Fruit fly (Drosophila melanogaster) whole organism, embryonic: ENCODE data around the gene CG31677.

Experiments
- Adf1 ChIP-seq: fragments of 200-800 bp; sonication (Bioruptor generic); IDR thresholded peaks from 2 replicates; pipeline ENCODE4 v1.3.6; 2022; ENCODE audit warnings: missing biosample characterization, missing genetic modification characterization
- Antp ChIP-seq: fragments of 200-800 bp; sonication (Bioruptor generic); optimal IDR thresholded peaks from 3 replicates; lab custom pipeline; 2016; ENCODE audit warnings: missing biosample characterization, missing genetic modification characterization
- Atf6 ChIP-seq: fragments of 200-800 bp; sonication (Bioruptor generic); IDR thresholded peaks from 2 replicates; pipeline ENCODE4 v1.3.6; 2022; ENCODE audit warnings: missing biosample characterization, missing genetic modification characterization
- Awh ChIP-seq: fragments of 200-800 bp; sonication (Bioruptor generic); IDR thresholded peaks from 2 replicates; pipeline ENCODE4, ENCODE4 v1.3.6; 2022; ENCODE audit warnings: missing biosample characterization, missing genetic modification characterization
- CG10431 ChIP-seq: fragments of 200-800 bp; sonication (Bioruptor generic); optimal IDR thresholded peaks from 3 replicates; lab custom pipeline; 2018; ENCODE audit warnings: missing biosample characterization, mild to moderate bottlenecking, missing genetic modification characterization
- CG10959 ChIP-seq: fragments of 200-800 bp; sonication (Bioruptor generic); IDR thresholded peaks from 2 replicates; pipeline ENCODE4 v1.3.6; 2022; ENCODE audit warnings: missing biosample characterization, missing genetic modification characterization
- CG11085 ChIP-seq: fragments of 200-800 bp; sonication (Bioruptor generic); IDR thresholded peaks from 2 replicates; pipeline ENCODE4 v1.3.6; 2022; ENCODE audit warnings: missing biosample characterization, missing genetic modification characterization
- CG11093 ChIP-seq: fragments of 200-800 bp; sonication (Bioruptor generic); IDR thresholded peaks from 3 replicates; pipeline ENCODE4 v1.3.6; 2022; ENCODE audit warnings: missing biosample characterization, missing genetic modification characterization
- CG11695 ChIP-seq: fragments of 200-800 bp; sonication (Bioruptor generic); IDR thresholded peaks from 3 replicates; pipeline ENCODE4 v1.3.6; 2022; ENCODE audit warnings: missing biosample characterization, missing genetic modification characterization
- CG1233 ChIP-seq: fragments of 200-800 bp; sonication (Bioruptor generic); optimal IDR thresholded peaks from 4 replicates; lab custom pipeline; 2018; ENCODE audit warnings: missing biosample characterization, mild to moderate bottlenecking, missing genetic modification characterization
- CG12744 ChIP-seq: fragments of 200-800 bp; sonication (Bioruptor generic); optimal IDR thresholded peaks from 2 replicates; lab custom pipeline; 2016; ENCODE audit warnings: missing biosample characterization, missing genetic modification characterization
- CG14014 ChIP-seq: fragments of 200-800 bp; sonication (Bioruptor generic); IDR thresholded peaks from 2 replicates; pipeline ENCODE4 v1.3.6; 2022; ENCODE audit warnings: missing biosample characterization, missing genetic modification characterization
- CG14710 ChIP-seq: fragments of 200-800 bp; sonication (Bioruptor generic); optimal IDR thresholded peaks from 3 replicates; lab custom pipeline; 2019; ENCODE audit warnings: missing biosample characterization, mild to moderate bottlenecking, missing genetic modification characterization, moderate library complexity
- CG15269 ChIP-seq: fragments of 200-800 bp; sonication (Bioruptor generic); optimal IDR thresholded peaks from 2 replicates; lab custom pipeline; 2018; ENCODE audit warnings: missing biosample characterization, mild to moderate bottlenecking, missing genetic modification characterization, moderate library complexity
- CG15479 ChIP-seq: fragments of 200-800 bp; sonication (Bioruptor generic); optimal IDR thresholded peaks from 3 replicates; lab custom pipeline; 2019; ENCODE audit warnings: missing biosample characterization, mild to moderate bottlenecking, missing genetic modification characterization, moderate library complexity
- CG17829 ChIP-seq: fragments of 200-800 bp; optimal IDR thresholded peaks from 2 replicates; lab custom pipeline; 2019; ENCODE audit warnings: missing biosample characterization, mild to moderate bottlenecking, missing genetic modification characterization, moderate library complexity
- CG2712 ChIP-seq: fragments of 200-800 bp; optimal IDR thresholded peaks from 3 replicates; lab custom pipeline; 2019; ENCODE audit warnings: missing biosample characterization, mild to moderate bottlenecking, missing genetic modification characterization, moderate library complexity
- CG31441 ChIP-seq: fragments of 200-800 bp; sonication (Bioruptor generic); IDR thresholded peaks from 2 replicates; pipeline ENCODE4 v1.3.6; 2022; ENCODE audit warnings: missing biosample characterization, missing genetic modification characterization
- CG32532 ChIP-seq: fragments of 200-800 bp; sonication (Bioruptor generic); IDR thresholded peaks from 2 replicates; pipeline ENCODE4 v1.3.6; 2022; ENCODE audit warnings: missing biosample characterization, missing genetic modification characterization
- CG3847 ChIP-seq: fragments of 200-800 bp; sonication (Bioruptor generic); IDR thresholded peaks from 2 replicates; pipeline ENCODE4 v1.3.6; 2022; ENCODE audit warnings: missing biosample characterization, missing genetic modification characterization
- CG6175 ChIP-seq: fragments of 200-800 bp; sonication (Bioruptor generic); IDR thresholded peaks from 3 replicates; pipeline ENCODE4 v1.3.6; 2022; ENCODE audit warnings: missing biosample characterization, missing genetic modification characterization
- CG7271 ChIP-seq: fragments of 200-800 bp; sonication (Bioruptor generic); optimal IDR thresholded peaks from 2 replicates; lab custom pipeline; 2018; ENCODE audit warnings: missing biosample characterization, mild to moderate bottlenecking, missing genetic modification characterization, moderate library complexity
- CG7745 ChIP-seq: fragments of 200-800 bp; sonication (Bioruptor generic); optimal IDR thresholded peaks from 2 replicates; lab custom pipeline; 2018; ENCODE audit warnings: missing biosample characterization, mild to moderate bottlenecking, missing genetic modification characterization, moderate library complexity
- CG9797 ChIP-seq: fragments of 200-800 bp; sonication (Bioruptor generic); optimal IDR thresholded peaks from 3 replicates; lab custom pipeline; 2018; ENCODE audit warnings: missing biosample characterization, mild to moderate bottlenecking, missing genetic modification characterization
- CG9932 ChIP-seq: fragments of 200-800 bp; sonication (Bioruptor generic); IDR thresholded peaks from 2 replicates; pipeline ENCODE4 v1.3.6; 2022; ENCODE audit warnings: missing biosample characterization, missing genetic modification characterization
- Dip3 ChIP-seq: fragments of 200-800 bp; sonication (Bioruptor generic); optimal IDR thresholded peaks from 3 replicates; lab custom pipeline; 2016; ENCODE audit warnings: missing biosample characterization, missing genetic modification characterization
- Drgx ChIP-seq: fragments of 200-800 bp; sonication (Bioruptor generic); IDR thresholded peaks from 2 replicates; pipeline ENCODE4 v1.3.6; 2022; ENCODE audit warnings: missing biosample characterization, missing genetic modification characterization
- Fer3 ChIP-seq: fragments of 200-800 bp; sonication (Bioruptor generic); optimal IDR thresholded peaks from 2 replicates; lab custom pipeline; 2018; ENCODE audit warnings: missing biosample characterization, mild to moderate bottlenecking, missing genetic modification characterization, moderate library complexity
- Gug ChIP-seq: fragments of 200-800 bp; sonication (Bioruptor generic); IDR thresholded peaks from 4 replicates; pipeline ENCODE4 v1.3.6; 2022; ENCODE audit warnings: missing biosample characterization, missing genetic modification characterization
- Hr51 ChIP-seq, 2 experiments: fragments of 200-800 bp; sonication (Bioruptor generic); optimal IDR thresholded peaks; 2 replicates in 1 of 2; 3 replicates in 1 of 2; lab custom pipeline; 2016 to 2018; ENCODE audit warnings: missing biosample characterization in 2 of 2, missing genetic modification characterization in 2 of 2, mild to moderate bottlenecking in 1 of 2, moderate library complexity in 1 of 2
- MESR4 ChIP-seq: fragments of 200-800 bp; sonication (Bioruptor generic); optimal IDR thresholded peaks from 2 replicates; lab custom pipeline; 2018; ENCODE audit warnings: missing biosample characterization, mild to moderate bottlenecking, missing genetic modification characterization, moderate library complexity
- Mad ChIP-seq: fragments of 200-800 bp; sonication (Bioruptor generic); optimal IDR thresholded peaks from 2 replicates; lab custom pipeline; 2016; ENCODE audit warnings: missing biosample characterization, missing genetic modification characterization
- Myb ChIP-seq: fragments of 200-800 bp; sonication (Bioruptor generic); optimal IDR thresholded peaks from 2 replicates; lab custom pipeline; 2016; ENCODE audit warnings: missing biosample characterization, missing genetic modification characterization
- Pdp1 ChIP-seq, 2 experiments: fragments of 200-800 bp; sonication (Bioruptor generic); optimal IDR thresholded peaks; 3 replicates each; lab custom pipeline; 2016; ENCODE audit warnings: missing biosample characterization in 2 of 2, missing genetic modification characterization in 2 of 2, mild to moderate bottlenecking in 1 of 2, moderate library complexity in 1 of 2
- Scr ChIP-seq: fragments of 200-800 bp; sonication (Bioruptor generic); IDR thresholded peaks from 2 replicates; pipeline ENCODE4 v1.3.6; 2022; ENCODE audit warnings: missing biosample characterization, missing genetic modification characterization; ENCODE audit not compliant: partially characterized antibody
- Tbp ChIP-seq: fragments of >200 bp; optimal IDR thresholded peaks from 2 replicates; lab custom pipeline; 2018; ENCODE audit warnings: missing biosample characterization, missing genetic modification characterization
- Xrp1 ChIP-seq: fragments of 200-800 bp; sonication (Bioruptor generic); IDR thresholded peaks from 2 replicates; pipeline ENCODE4 v1.3.6; 2022; ENCODE audit warnings: missing biosample characterization, missing genetic modification characterization
- ci ChIP-seq: fragments of 200-800 bp; sonication (Bioruptor generic); IDR thresholded peaks from 3 replicates; pipeline ENCODE4 v1.3.6; 2022; ENCODE audit warnings: missing biosample characterization, missing genetic modification characterization
- da ChIP-seq: fragments of 200-800 bp; sonication (Bioruptor generic); optimal IDR thresholded peaks from 2 replicates; lab custom pipeline; 2016; ENCODE audit warnings: missing biosample characterization, missing genetic modification characterization
- dm ChIP-seq: fragments of 200-800 bp; sonication (Bioruptor generic); optimal IDR thresholded peaks from 3 replicates; lab custom pipeline; 2016; ENCODE audit warnings: missing biosample characterization, missing genetic modification characterization
- exex ChIP-seq: fragments of 200-800 bp; sonication (Bioruptor generic); optimal IDR thresholded peaks from 4 replicates; lab custom pipeline; 2018; ENCODE audit warnings: missing biosample characterization, mild to moderate bottlenecking, missing genetic modification characterization, moderate library complexity
- mld ChIP-seq: fragments of 200-800 bp; sonication (Bioruptor generic); IDR thresholded peaks from 3 replicates; pipeline ENCODE4 v1.3.6; 2022; ENCODE audit warnings: missing biosample characterization, missing genetic modification characterization; ENCODE audit not compliant: partially characterized antibody
- nom ChIP-seq: fragments of 200-800 bp; sonication (Bioruptor generic); optimal IDR thresholded peaks from 2 replicates; lab custom pipeline; 2017; ENCODE audit warnings: missing biosample characterization, missing genetic modification characterization, mild to moderate bottlenecking, moderate library complexity, missing genetic modification reagents
- odd ChIP-seq: fragments of 200-800 bp; sonication (Bioruptor generic); optimal IDR thresholded peaks from 2 replicates; lab custom pipeline; 2017; ENCODE audit warnings: missing biosample characterization, mild to moderate bottlenecking, missing genetic modification characterization
- pho ChIP-seq: fragments of 200-800 bp; sonication (Bioruptor generic); optimal IDR thresholded peaks from 2 replicates; lab custom pipeline; 2016; ENCODE audit warnings: missing biosample characterization, missing genetic modification characterization
- sens-2 ChIP-seq: fragments of 200-800 bp; sonication (Bioruptor generic); IDR thresholded peaks from 2 replicates; pipeline ENCODE4 v1.3.6; 2022; ENCODE audit warnings: missing biosample characterization, missing genetic modification characterization
- sna ChIP-seq: fragments of 200-800 bp; sonication (Bioruptor generic); IDR thresholded peaks from 2 replicates; pipeline ENCODE4 v1.3.6; 2022; ENCODE audit warnings: missing biosample characterization, missing genetic modification characterization; ENCODE audit not compliant: partially characterized antibody
- tgo ChIP-seq: fragments of 200-800 bp; sonication (Bioruptor generic); IDR thresholded peaks from 3 replicates; pipeline ENCODE4 v1.3.6; 2022; ENCODE audit warnings: missing biosample characterization, missing genetic modification characterization
- tll ChIP-seq, 2 experiments: fragments of 200-800 bp in 1 of 2; fragments of >200 bp in 1 of 2; sonication (Bioruptor generic) in 1 of 2; optimal IDR thresholded peaks; 2 replicates each; lab custom pipeline; 2017 to 2019; ENCODE audit warnings: missing biosample characterization in 2 of 2, missing genetic modification characterization in 2 of 2, mild to moderate bottlenecking in 1 of 2, moderate library complexity in 1 of 2
- yki ChIP-seq: fragments of >200 bp; optimal IDR thresholded peaks from 3 replicates; lab custom pipeline; 2018
- zfh1 ChIP-seq: fragments of 200-800 bp; sonication (Bioruptor generic); IDR thresholded peaks from 3 replicates; pipeline ENCODE4 v1.3.6; 2022; ENCODE audit warnings: missing biosample characterization, missing genetic modification characterization

CG31677 gene

dm6 chr2L:20649891-20650290 lies 45.9 kb upstream of the CG31677 start, which contains the start of gene CG2611 (continued):
- peak; percentile 61 for TF ChIP-seq zfh1
- TF ChIP-seq CG11085 (GFP tag; lab: Robert Waterston, UW): no peak
- TF ChIP-seq mld (GFP tag; lab: Robert Waterston, UW): no peak
- TF ChIP-seq Atf6 (GFP tag; lab: Robert Waterston, UW): peak; percentile 53; the same call in 1 of the 2 replicates
- TF ChIP-seq CG1233: peak; percentile 40
- no peak for TF ChIP-seq CG7745 (tag; lab: Kevin White, UChicago)
- TF ChIP-seq CG14710: peak; percentile 31
- peak; percentile 73 for TF ChIP-seq CG9932 (GFP tag; lab: Robert Waterston, UW)
- TF ChIP-seq Pdp1 (GFP tag; optimal IDR thresholded peaks at IDR 0.05; lab: Kevin White, UChicago): peak; percentile 58 to 59
- no peak for TF ChIP-seq Tbp (GFP tag; lab: Kevin White, UChicago)
- peak; percentile 29 for TF ChIP-seq MESR4
- TF ChIP-seq Awh (GFP tag; lab: Robert Waterston, UW): peak; percentile 35; the same call in 1 of the 2 replicates
- TF ChIP-seq Hr51 (GFP tag; optimal IDR thresholded peaks at IDR 0.05; lab: Kevin White, UChicago): peak in 1 of 2 experiments; percentile 33
- TF ChIP-seq Myb: no peak
- TF ChIP-seq ci (GFP tag; lab: Robert Waterston, UW): peak; percentile 79
- TF ChIP-seq Adf1 (GFP tag; lab: Robert Waterston, UW): no peak; the same call in 1 of the 2 replicates
- no peak for TF ChIP-seq CG15269 (tag; lab: Kevin White, UChicago)
- TF ChIP-seq Xrp1 (GFP tag; lab: Robert Waterston, UW): peak; percentile 56
- peak; percentile 67 for TF ChIP-seq CG3847 (GFP tag; lab: Robert Waterston, UW)
- peak; percentile 26 for TF ChIP-seq CG17829 (tag; lab: Kevin White, UChicago)
- TF ChIP-seq CG11695 (GFP tag; lab: Robert Waterston, UW): 0 out of 3 replicates have a peak, but pooled peaks have one; percentile 39
- TF ChIP-seq CG9797: no peak
- 0 out of 2 replicates have a peak, but pooled peaks have one; percentile 35 for TF ChIP-seq Scr (GFP tag; lab: Robert Waterston, UW)
- TF ChIP-seq CG2712 (tag; lab: Kevin White, UChicago): peak; percentile 57
- TF ChIP-seq Fer3: peak; percentile 36
- TF ChIP-seq CG12744 (GFP tag; lab: Kevin White, UChicago): peak; percentile 22
- no peak for TF ChIP-seq nom (GFP tag; lab: Kevin White, UChicago)
- TF ChIP-seq CG11093: no peak
- peak; percentile 27 for TF ChIP-seq Dip3 (GFP tag; lab: Kevin White, UChicago)
- TF ChIP-seq tgo (GFP tag; lab: Robert Waterston, UW): peak; percentile 42; the same call in 1 of the 3 replicates
- no peak for TF ChIP-seq sna (GFP tag; lab: Robert Waterston, UW)
- TF ChIP-seq sens-2 (GFP tag; lab: Robert Waterston, UW): 0 out of 2 replicates have a peak, but pooled peaks have one; percentile 23
- no peak for TF ChIP-seq CG7271 (tag; lab: Kevin White, UChicago)
- peak; percentile 60 for TF ChIP-seq CG14014 (GFP tag; lab: Robert Waterston, UW)
- TF ChIP-seq Antp: peak; percentile 56
- TF ChIP-seq CG10959: no peak
- TF ChIP-seq yki (lab: Kevin White, UChicago): no peak
- no peak for TF ChIP-seq CG6175
- TF ChIP-seq CG31441: no peak
- TF ChIP-seq CG10431 (GFP tag; lab: Kevin White, UChicago): no peak
- TF ChIP-seq Mad (GFP tag; lab: Kevin White, UChicago): peak; percentile 34
- TF ChIP-seq pho (GFP tag; lab: Kevin White, UChicago): peak; percentile 20
- TF ChIP-seq tll (GFP tag; optimal IDR thresholded peaks at IDR 0.05; lab: Kevin White, UChicago): peak in 1 of 2 experiments; percentile 87
- peak; percentile 45; the same call in 1 of the 4 replicates for TF ChIP-seq Gug
- TF ChIP-seq CG15479: no peak
- TF ChIP-seq exex (tag; lab: Kevin White, UChicago): no peak
- TF ChIP-seq odd (GFP tag; lab: Kevin White, UChicago): no peak
- peak; percentile 37 for TF ChIP-seq dm (GFP tag; lab: Kevin White, UChicago)
- no peak for TF ChIP-seq Drgx (GFP tag; lab: Robert Waterston, UW)
- peak; percentile 60 for TF ChIP-seq CG32532
- peak; percentile 7 for TF ChIP-seq da (GFP tag; lab: Kevin White, UChicago)
